Worm (Caenorhabditis elegans) whole organism, L3 larva: ENCODE measurements around the gene C05C8.5.

Experiments
- aly-2 ChIP-seq: fragments of 150-350 bp; optimal IDR thresholded peaks from 2 replicates; lab custom pipeline; 2014; ENCODE audit warnings: missing biosample characterization, missing genetic modification characterization
- ama-1 ChIP-seq: fragments of 150-350 bp; optimal IDR thresholded peaks from 2 replicates; lab custom pipeline; 2018
- fkh-10 ChIP-seq: sonication (generic microtip); optimal IDR thresholded peaks from 2 replicates; lab custom pipeline; 2017; ENCODE audit warnings: missing biosample characterization, missing genetic modification reagents, missing genetic modification characterization
- nhr-25 ChIP-seq: sonication (generic microtip); optimal IDR thresholded peaks from 2 replicates; lab custom pipeline; 2017; ENCODE audit warnings: missing biosample characterization, missing genetic modification characterization

ce11 chrV:7197036-7197435 lies 37.6 kb downstream of the C05C8.5 start:
- TF ChIP-seq ama-1 (no peak), fkh-10 (GFP tag; lab: Kevin White, UChicago) (no peak), nhr-25 (tag; lab: Kevin White, UChicago) (no peak), aly-2 (tag; lab: Kevin White, UChicago) (no peak)
